Fruit fly (Drosophila melanogaster) whole organism, embryonic: ENCODE data around the gene CG42833.
A peak's percentile ranks its signal among the peaks of the same experiment; 100 is the strongest.

Experiments
- CG11504 ChIP-seq: fragments of 200-800 bp; sonication (Bioruptor generic); optimal IDR thresholded peaks from 3 replicates; lab custom pipeline; 2019; ENCODE audit warnings: missing biosample characterization, mild to moderate bottlenecking, missing genetic modification characterization, moderate library complexity
- CG11696 ChIP-seq: fragments of 200-800 bp; sonication (Bioruptor generic); IDR thresholded peaks from 2 replicates; pipeline ENCODE4 v1.3.6; 2022; ENCODE audit warnings: missing biosample characterization, missing genetic modification characterization
- CG12071 ChIP-seq: fragments of 200-800 bp; sonication (Bioruptor generic); optimal IDR thresholded peaks from 3 replicates; lab custom pipeline; 2018; ENCODE audit warnings: missing biosample characterization, mild to moderate bottlenecking, missing genetic modification characterization
- CG12659 ChIP-seq: fragments of 200-800 bp; sonication (Bioruptor generic); optimal IDR thresholded peaks from 3 replicates; lab custom pipeline; 2017; ENCODE audit warnings: mild to moderate bottlenecking, missing biosample characterization, missing genetic modification reagents, missing genetic modification characterization
- CG12942 ChIP-seq: fragments of 200-800 bp; sonication (Bioruptor generic); optimal IDR thresholded peaks from 3 replicates; lab custom pipeline; 2016; ENCODE audit warnings: missing biosample characterization, missing genetic modification characterization
- CG14710 ChIP-seq: fragments of 200-800 bp; sonication (Bioruptor generic); optimal IDR thresholded peaks from 3 replicates; lab custom pipeline; 2019; ENCODE audit warnings: missing biosample characterization, mild to moderate bottlenecking, missing genetic modification characterization, moderate library complexity
- CG15269 ChIP-seq: fragments of 200-800 bp; sonication (Bioruptor generic); optimal IDR thresholded peaks from 2 replicates; lab custom pipeline; 2018; ENCODE audit warnings: missing biosample characterization, mild to moderate bottlenecking, missing genetic modification characterization, moderate library complexity
- CG17385 ChIP-seq: fragments of 200-800 bp; sonication (Bioruptor generic); optimal IDR thresholded peaks from 3 replicates; lab custom pipeline; 2018; ENCODE audit warnings: missing biosample characterization, mild to moderate bottlenecking, missing genetic modification characterization
- CG18599 ChIP-seq: fragments of 200-800 bp; sonication (Bioruptor generic); optimal IDR thresholded peaks from 3 replicates; lab custom pipeline; 2017; ENCODE audit warnings: missing biosample characterization, missing genetic modification characterization, mild to moderate bottlenecking, moderate library complexity, missing genetic modification reagents
- CG2120 ChIP-seq: fragments of 200-800 bp; sonication (Bioruptor generic); optimal IDR thresholded peaks from 3 replicates; lab custom pipeline; 2016; ENCODE audit warnings: missing biosample characterization, missing genetic modification characterization
- CG2678 ChIP-seq: fragments of 200-800 bp; sonication (Bioruptor generic); optimal IDR thresholded peaks from 3 replicates; lab custom pipeline; 2019; ENCODE audit warnings: missing biosample characterization, mild to moderate bottlenecking, missing genetic modification characterization, moderate library complexity
- CG32532 ChIP-seq: fragments of 200-800 bp; sonication (Bioruptor generic); IDR thresholded peaks from 2 replicates; pipeline ENCODE4 v1.3.6; 2022; ENCODE audit warnings: missing biosample characterization, missing genetic modification characterization
- CG3838 ChIP-seq: fragments of 200-800 bp; sonication (Bioruptor generic); optimal IDR thresholded peaks from 3 replicates; lab custom pipeline; 2016; ENCODE audit warnings: missing biosample characterization, missing genetic modification characterization
- CG4730 ChIP-seq: fragments of 200-800 bp; sonication (Bioruptor generic); IDR thresholded peaks from 2 replicates; pipeline ENCODE4 v1.3.6; 2022; ENCODE audit warnings: missing biosample characterization, missing genetic modification characterization
- CG6254 ChIP-seq: fragments of 200-800 bp; sonication (Bioruptor generic); optimal IDR thresholded peaks from 3 replicates; lab custom pipeline; 2017; ENCODE audit warnings: mild to moderate bottlenecking, missing biosample characterization, missing genetic modification reagents, missing genetic modification characterization
- CG7556 ChIP-seq: fragments of 200-800 bp; sonication (Bioruptor generic); optimal IDR thresholded peaks from 2 replicates; lab custom pipeline; 2017; ENCODE audit warnings: missing biosample characterization, mild to moderate bottlenecking, missing genetic modification characterization
- CG7745 ChIP-seq: fragments of 200-800 bp; sonication (Bioruptor generic); optimal IDR thresholded peaks from 2 replicates; lab custom pipeline; 2018; ENCODE audit warnings: missing biosample characterization, mild to moderate bottlenecking, missing genetic modification characterization, moderate library complexity
- CG7963 ChIP-seq: fragments of 200-800 bp; sonication (Bioruptor generic); IDR thresholded peaks from 3 replicates; pipeline ENCODE4 v1.3.6; 2022; ENCODE audit warnings: missing biosample characterization, missing genetic modification characterization; ENCODE audit not compliant: partially characterized antibody
- CG8089 ChIP-seq: fragments of 200-800 bp; sonication (Bioruptor generic); optimal IDR thresholded peaks from 3 replicates; lab custom pipeline; 2016; ENCODE audit warnings: missing biosample characterization, missing genetic modification characterization
- Fer1 ChIP-seq: fragments of 200-800 bp; sonication (Bioruptor generic); optimal IDR thresholded peaks from 2 replicates; lab custom pipeline; 2017; ENCODE audit warnings: missing biosample characterization, mild to moderate bottlenecking, missing genetic modification characterization
- Hand ChIP-seq: fragments of 200-800 bp; sonication (Bioruptor generic); optimal IDR thresholded peaks from 2 replicates; lab custom pipeline; 2017; ENCODE audit warnings: mild to moderate bottlenecking, missing biosample characterization, missing genetic modification reagents, missing genetic modification characterization
- Hmr ChIP-seq: fragments of 200-800 bp; sonication (Bioruptor generic); optimal IDR thresholded peaks from 3 replicates; lab custom pipeline; 2017; ENCODE audit warnings: mild to moderate bottlenecking, missing biosample characterization, missing genetic modification reagents, missing genetic modification characterization
- Hr51 ChIP-seq, 2 experiments: fragments of 200-800 bp; sonication (Bioruptor generic); optimal IDR thresholded peaks; 2 replicates in 1 of 2; 3 replicates in 1 of 2; lab custom pipeline; 2016 to 2018; ENCODE audit warnings: missing biosample characterization in 2 of 2, missing genetic modification characterization in 2 of 2, mild to moderate bottlenecking in 1 of 2, moderate library complexity in 1 of 2
- Kr ChIP-seq: fragments of 200-800 bp; sonication (Bioruptor generic); optimal IDR thresholded peaks from 2 replicates; lab custom pipeline; 2017; ENCODE audit warnings: missing biosample characterization, mild to moderate bottlenecking, missing genetic modification characterization
- Lhr ChIP-seq: fragments of 200-800 bp; sonication (Bioruptor generic); optimal IDR thresholded peaks from 3 replicates; lab custom pipeline; 2017; ENCODE audit warnings: mild to moderate bottlenecking, missing biosample characterization, missing genetic modification reagents, missing genetic modification characterization
- MBD-R2 ChIP-seq: fragments of 200-800 bp; sonication (Bioruptor generic); IDR thresholded peaks from 2 replicates; pipeline ENCODE4 v1.3.6; 2022; ENCODE audit warnings: missing biosample characterization, missing genetic modification characterization
- Meics ChIP-seq: fragments of 200-800 bp; sonication (Bioruptor generic); optimal IDR thresholded peaks from 2 replicates; lab custom pipeline; 2017; ENCODE audit warnings: missing biosample characterization, mild to moderate bottlenecking, missing genetic modification characterization
- Side ChIP-seq: fragments of 200-800 bp; sonication (Bioruptor generic); optimal IDR thresholded peaks from 2 replicates; lab custom pipeline; 2016; ENCODE audit warnings: missing biosample characterization, missing genetic modification characterization
- Stat92E ChIP-seq, 3 experiments: fragments of >200 bp in 2 of 3; fragments of 200-800 bp in 1 of 3; sonication (Bioruptor generic) in 1 of 3; optimal IDR thresholded peaks; 2 replicates each; lab custom pipeline; 2017 to 2019; ENCODE audit warnings: missing biosample characterization in 3 of 3, missing genetic modification characterization in 3 of 3, mild to moderate bottlenecking in 1 of 3, moderate library complexity in 1 of 3
- TFAM ChIP-seq: fragments of 200-800 bp; sonication (Bioruptor generic); optimal IDR thresholded peaks from 2 replicates; lab custom pipeline; 2017; ENCODE audit warnings: missing biosample characterization, missing genetic modification characterization, inconsistent platforms
- Xrp1 ChIP-seq: fragments of 200-800 bp; sonication (Bioruptor generic); IDR thresholded peaks from 2 replicates; pipeline ENCODE4 v1.3.6; 2022; ENCODE audit warnings: missing biosample characterization, missing genetic modification characterization
- YL-1 ChIP-seq: fragments of 200-800 bp; sonication (Bioruptor generic); optimal IDR thresholded peaks from 3 replicates; lab custom pipeline; 2017; ENCODE audit warnings: missing biosample characterization, mild to moderate bottlenecking, missing genetic modification characterization
- cg ChIP-seq: fragments of 200-800 bp; sonication (Bioruptor generic); optimal IDR thresholded peaks from 3 replicates; lab custom pipeline; 2019; ENCODE audit warnings: missing biosample characterization, mild to moderate bottlenecking, missing genetic modification characterization, moderate library complexity
- crc ChIP-seq: fragments of 200-800 bp; sonication (Bioruptor generic); optimal IDR thresholded peaks from 2 replicates; lab custom pipeline; 2016; ENCODE audit warnings: missing biosample characterization, missing genetic modification characterization
- danr ChIP-seq: fragments of 200-800 bp; sonication (Bioruptor generic); IDR thresholded peaks from 2 replicates; pipeline ENCODE4 v1.3.6; 2022; ENCODE audit warnings: missing biosample characterization, missing genetic modification characterization
- fru ChIP-seq: fragments of >200 bp; optimal IDR thresholded peaks from 2 replicates; lab custom pipeline; 2017
- gem ChIP-seq: fragments of 200-800 bp; sonication (Bioruptor generic); optimal IDR thresholded peaks from 2 replicates; lab custom pipeline; 2019; ENCODE audit warnings: missing biosample characterization, mild to moderate bottlenecking, missing genetic modification characterization, moderate library complexity
- gro ChIP-seq: fragments of 200-800 bp; sonication (Bioruptor generic); optimal IDR thresholded peaks from 2 replicates; lab custom pipeline; 2016; ENCODE audit warnings: missing biosample characterization, missing genetic modification characterization
- h ChIP-seq: fragments of >200 bp; optimal IDR thresholded peaks from 2 replicates; lab custom pipeline; 2017
- hbn ChIP-seq: fragments of 200-800 bp; sonication (Bioruptor generic); IDR thresholded peaks from 2 replicates; pipeline ENCODE4 v1.3.6; 2022; ENCODE audit warnings: missing biosample characterization, missing genetic modification characterization; ENCODE audit not compliant: partially characterized antibody
- her ChIP-seq: fragments of 200-800 bp; sonication (Bioruptor generic); optimal IDR thresholded peaks from 2 replicates; lab custom pipeline; 2016; ENCODE audit warnings: missing biosample characterization, missing genetic modification characterization
- lab ChIP-seq: fragments of 200-800 bp; sonication (Bioruptor generic); optimal IDR thresholded peaks from 3 replicates; lab custom pipeline; 2017; ENCODE audit warnings: missing biosample characterization, missing genetic modification characterization, mild to moderate bottlenecking, moderate library complexity, missing genetic modification reagents
- pho ChIP-seq: fragments of 200-800 bp; sonication (Bioruptor generic); optimal IDR thresholded peaks from 2 replicates; lab custom pipeline; 2016; ENCODE audit warnings: missing biosample characterization, missing genetic modification characterization
- run ChIP-seq: fragments of 200-800 bp; sonication (Bioruptor generic); optimal IDR thresholded peaks from 3 replicates; lab custom pipeline; 2018; ENCODE audit warnings: missing biosample characterization, mild to moderate bottlenecking, missing genetic modification characterization
- sens ChIP-seq: fragments of 200-800 bp; sonication (Bioruptor generic); peaks from one replicate; lab custom pipeline; 2016; ENCODE audit warnings: missing biosample characterization, missing genetic modification characterization
- sim ChIP-seq: fragments of 200-800 bp; sonication (Bioruptor generic); IDR thresholded peaks from 2 replicates; pipeline ENCODE4 v1.3.6; 2022; ENCODE audit warnings: missing biosample characterization, missing genetic modification characterization
- sisA ChIP-seq: fragments of 200-800 bp; sonication (Bioruptor generic); IDR thresholded peaks from 2 replicates; pipeline ENCODE4 v1.3.6; 2022; ENCODE audit warnings: missing biosample characterization, missing genetic modification characterization
- sob ChIP-seq: fragments of 200-800 bp; sonication (Bioruptor generic); IDR thresholded peaks from 2 replicates; pipeline ENCODE4 v1.3.6; 2022; ENCODE audit warnings: missing biosample characterization, missing genetic modification characterization
- sr ChIP-seq: fragments of 200-800 bp; sonication (Bioruptor generic); IDR thresholded peaks from 3 replicates; pipeline ENCODE4 v1.3.6; 2022; ENCODE audit warnings: missing biosample characterization, missing genetic modification characterization
- toy ChIP-seq: fragments of 200-800 bp; sonication (Bioruptor generic); IDR thresholded peaks from 2 replicates; pipeline ENCODE4 v1.3.6; 2022; ENCODE audit warnings: missing biosample characterization, missing genetic modification characterization
- twi ChIP-seq: fragments of 200-800 bp; optimal IDR thresholded peaks from 2 replicates; lab custom pipeline; 2019; ENCODE audit warnings: missing biosample characterization, mild to moderate bottlenecking, missing genetic modification characterization, moderate library complexity

CG42833 gene

dm6 chr3L:20178101-20178500 is 21.8 kb upstream of the CG42833 start:
- peak; percentile 35 for TF ChIP-seq gem
- TF ChIP-seq fru: no peak
- TF ChIP-seq Stat92E (GFP tag; optimal IDR thresholded peaks at IDR 0.05; lab: Kevin White, UChicago): no peak
- TF ChIP-seq lab (GFP tag; lab: Kevin White, UChicago): peak; percentile 6
- TF ChIP-seq Kr (GFP tag; lab: Kevin White, UChicago): no peak
- TF ChIP-seq cg (GFP tag; lab: Kevin White, UChicago): no peak
- TF ChIP-seq sob (GFP tag; lab: Robert Waterston, UW): no peak
- no peak for TF ChIP-seq CG7963 (GFP tag; lab: Robert Waterston, UW)
- TF ChIP-seq Hmr (GFP tag; lab: Kevin White, UChicago): peak; percentile 23
- TF ChIP-seq Hr51 (GFP tag; optimal IDR thresholded peaks at IDR 0.05; lab: Kevin White, UChicago): peak in 1 of 2 experiments; percentile 19
- no peak for TF ChIP-seq twi
- TF ChIP-seq toy (GFP tag; lab: Robert Waterston, UW): no peak
- TF ChIP-seq CG2120 (GFP tag; lab: Kevin White, UChicago): peak; percentile 53
- peak; percentile 60 for TF ChIP-seq CG18599 (GFP tag; lab: Kevin White, UChicago)
- no peak for TF ChIP-seq Xrp1 (GFP tag; lab: Robert Waterston, UW)
- 0 out of 2 replicates have a peak, but pooled peaks have one; percentile 10 for TF ChIP-seq CG32532
- no peak for TF ChIP-seq CG4730 (GFP tag; lab: Robert Waterston, UW)
- no peak for TF ChIP-seq MBD-R2 (GFP tag; lab: Robert Waterston, UW)
- TF ChIP-seq gro (GFP tag; lab: Kevin White, UChicago): no peak
- TF ChIP-seq danr (GFP tag; lab: Robert Waterston, UW): no peak
- peak; percentile 5 for TF ChIP-seq Meics
- no peak for TF ChIP-seq YL-1 (GFP tag; lab: Kevin White, UChicago)
- no peak for TF ChIP-seq crc (GFP tag; lab: Kevin White, UChicago)
- peak; percentile 23 for TF ChIP-seq CG7556 (GFP tag; lab: Kevin White, UChicago)
- TF ChIP-seq CG14710 (tag; lab: Kevin White, UChicago): no peak
- no peak for TF ChIP-seq CG15269 (tag; lab: Kevin White, UChicago)
- TF ChIP-seq CG11504 (tag; lab: Kevin White, UChicago): peak; percentile 24
- TF ChIP-seq run (tag; lab: Kevin White, UChicago): no peak
- no peak for TF ChIP-seq TFAM (GFP tag; lab: Kevin White, UChicago)
- peak; percentile 9 for TF ChIP-seq Fer1 (GFP tag; lab: Kevin White, UChicago)
- TF ChIP-seq hbn (GFP tag; lab: Robert Waterston, UW): no peak
- TF ChIP-seq Side: no peak
- TF ChIP-seq sr: no peak
- no peak for TF ChIP-seq CG3838 (GFP tag; lab: Kevin White, UChicago)
- TF ChIP-seq sens (GFP tag; lab: Kevin White, UChicago): peak; percentile 41
- no peak for TF ChIP-seq CG7745 (tag; lab: Kevin White, UChicago)
- TF ChIP-seq CG8089 (GFP tag; lab: Kevin White, UChicago): no peak
- TF ChIP-seq CG2678: peak; percentile 41
- TF ChIP-seq h (lab: Kevin White, UChicago): no peak
- TF ChIP-seq CG12942 (GFP tag; lab: Kevin White, UChicago): no peak
- TF ChIP-seq CG12659 (GFP tag; lab: Kevin White, UChicago): no peak
- no peak for TF ChIP-seq sim (GFP tag; lab: Robert Waterston, UW)
- no peak for TF ChIP-seq CG12071 (GFP tag; lab: Kevin White, UChicago)
- TF ChIP-seq Hand (GFP tag; lab: Kevin White, UChicago): peak; percentile 5
- TF ChIP-seq CG6254: no peak
- no peak for TF ChIP-seq CG11696 (GFP tag; lab: Robert Waterston, UW)
- no peak for TF ChIP-seq Lhr (GFP tag; lab: Kevin White, UChicago)
- TF ChIP-seq CG17385 (GFP tag; lab: Kevin White, UChicago): no peak
- TF ChIP-seq pho (GFP tag; lab: Kevin White, UChicago): peak; percentile 5
- TF ChIP-seq her (GFP tag; lab: Kevin White, UChicago): no peak
- no peak for TF ChIP-seq sisA
